Worm (Caenorhabditis elegans) whole organism, young adult: ENCODE results near the gene xbp-1.

Experiments used
- B0019.2 ChIP-seq: fragments of 200-800 bp; sonication (Bioruptor generic); conservative IDR thresholded peaks from 2 replicates; pipeline ENCODE4 v1.3.6; 2022; ENCODE audit warnings: missing genetic modification reagents, missing genetic modification characterization, missing compliant biosample characterization
- B0035.1 ChIP-seq: sonication (generic microtip); optimal IDR thresholded peaks from 2 replicates; lab custom pipeline; 2016; ENCODE audit warnings: missing genetic modification characterization, mild to moderate bottlenecking, missing compliant biosample characterization, missing genotype, missing genetic modification reagents
- B0261.1 ChIP-seq: sonication (generic microtip); optimal IDR thresholded peaks from 2 replicates; lab custom pipeline; 2016; ENCODE audit warnings: mild to moderate bottlenecking, missing genetic modification characterization, moderate library complexity, missing compliant biosample characterization
- F22D6.2 ChIP-seq: sonication (generic microtip); optimal IDR thresholded peaks from 2 replicates; lab custom pipeline; 2016; ENCODE audit warnings: mild to moderate bottlenecking, missing genetic modification characterization, missing compliant biosample characterization
- F52B5.7 ChIP-seq: sonication (generic microtip); optimal IDR thresholded peaks from 2 replicates; lab custom pipeline; 2016; ENCODE audit warnings: mild to moderate bottlenecking, missing genetic modification characterization, missing compliant biosample characterization
- Y95B8A.8 ChIP-seq: fragments of 200-800 bp; sonication (Bioruptor generic); IDR thresholded peaks from 2 replicates; pipeline ENCODE4 v1.3.6; 2022; ENCODE audit warnings: missing genetic modification reagents, missing genetic modification characterization, missing compliant biosample characterization
- aptf-2 ChIP-seq: fragments of 200-800 bp; sonication (Bioruptor generic); conservative IDR thresholded peaks from 2 replicates; pipeline ENCODE4 v1.3.6; 2022; ENCODE audit warnings: missing genetic modification reagents, missing genetic modification characterization, missing compliant biosample characterization
- cebp-1 ChIP-seq, 2 experiments: fragments of 200-800 bp in 1 of 2; sonication (Bioruptor generic) in 1 of 2; sonication (generic microtip) in 1 of 2; IDR thresholded peaks in 1 of 2; optimal IDR thresholded peaks in 1 of 2; 2 replicates each; pipeline versions ENCODE4 v1.3.6 to Lab custom; 2017 to 2022; ENCODE audit warnings: missing compliant biosample characterization in 2 of 2, missing genetic modification characterization in 2 of 2, mild to moderate bottlenecking in 1 of 2, missing genetic modification reagents in 1 of 2, moderate library complexity in 1 of 2
- ceh-58 ChIP-seq: fragments of 200-800 bp; sonication (Bioruptor generic); IDR thresholded peaks from 2 replicates; pipeline ENCODE4 v1.3.6; 2022; ENCODE audit warnings: missing genetic modification characterization, missing compliant biosample characterization
- chd-7 ChIP-seq: sonication (generic microtip); optimal IDR thresholded peaks from 2 replicates; lab custom pipeline; 2016; ENCODE audit warnings: mild to moderate bottlenecking, missing genetic modification characterization, moderate library complexity, missing compliant biosample characterization
- dox-1 ChIP-seq: fragments of 200-800 bp; sonication (Bioruptor generic); IDR thresholded peaks from 2 replicates; pipeline ENCODE4 v1.3.6; 2022; ENCODE audit warnings: missing genetic modification reagents, missing genetic modification characterization, missing compliant biosample characterization
- dpff-1 ChIP-seq: sonication (generic microtip); optimal IDR thresholded peaks from 2 replicates; lab custom pipeline; 2017; ENCODE audit warnings: mild to moderate bottlenecking, missing genetic modification characterization, missing compliant biosample characterization
- egl-44 ChIP-seq: fragments of 200-800 bp; sonication (Bioruptor generic); IDR thresholded peaks from 2 replicates; pipeline ENCODE4 v1.3.6; 2022; ENCODE audit warnings: missing genetic modification reagents, missing genetic modification characterization, missing compliant biosample characterization
- egrh-3 ChIP-seq: fragments of 200-800 bp; sonication (Bioruptor generic); IDR thresholded peaks from 2 replicates; pipeline ENCODE4 v1.3.6; 2022; ENCODE audit warnings: missing genetic modification reagents, missing genetic modification characterization, missing compliant biosample characterization
- ekl-4 ChIP-seq: fragments of 200-800 bp; sonication (Bioruptor generic); IDR thresholded peaks from 2 replicates; pipeline ENCODE4 v1.3.6; 2022; ENCODE audit warnings: missing genetic modification reagents, missing genetic modification characterization, missing compliant biosample characterization
- him-1 ChIP-seq: sonication (generic microtip); optimal IDR thresholded peaks from 2 replicates; lab custom pipeline; 2016; ENCODE audit warnings: missing genotype, missing genetic modification reagents, missing genetic modification characterization, missing compliant biosample characterization
- hlh-12 ChIP-seq: sonication (generic microtip); optimal IDR thresholded peaks from 2 replicates; lab custom pipeline; 2016; ENCODE audit warnings: missing genetic modification characterization, missing compliant biosample characterization
- hsf-1 ChIP-seq: fragments of 200-800 bp; sonication (Bioruptor generic); IDR thresholded peaks from 2 replicates; pipeline ENCODE4 v1.3.6; 2022; ENCODE audit warnings: missing genetic modification reagents, missing genetic modification characterization, missing compliant biosample characterization
- let-607 ChIP-seq, 2 experiments: fragments of 200-800 bp in 1 of 2; sonication (Bioruptor generic) in 1 of 2; sonication (generic microtip) in 1 of 2; optimal IDR thresholded peaks; 2 replicates each; lab custom pipeline; 2016 to 2018; ENCODE audit warnings: mild to moderate bottlenecking in 2 of 2, missing compliant biosample characterization in 2 of 2, missing genetic modification characterization in 2 of 2, moderate library complexity in 2 of 2, missing genotype in 1 of 2
- lin-40 ChIP-seq: sonication (generic microtip); optimal IDR thresholded peaks from 2 replicates; lab custom pipeline; 2016; ENCODE audit warnings: missing genetic modification characterization, mild to moderate bottlenecking, missing compliant biosample characterization, missing genotype, missing genetic modification reagents
- madf-3 ChIP-seq: fragments of 200-800 bp; sonication (Bioruptor generic); IDR thresholded peaks from 2 replicates; pipeline ENCODE4 v1.3.6; 2022; ENCODE audit warnings: missing genetic modification reagents, missing genetic modification characterization, missing compliant biosample characterization
- madf-6 ChIP-seq: fragments of 200-800 bp; sonication (Bioruptor generic); IDR thresholded peaks from 2 replicates; pipeline ENCODE4 v1.3.6; 2022; ENCODE audit warnings: missing genetic modification reagents, missing genetic modification characterization, missing compliant biosample characterization
- mel-28 ChIP-seq: sonication (generic microtip); optimal IDR thresholded peaks from 2 replicates; lab custom pipeline; 2016; ENCODE audit warnings: borderline replicate concordance, mild to moderate bottlenecking, missing genetic modification characterization, missing compliant biosample characterization
- nhr-120 ChIP-seq: fragments of 200-800 bp; sonication (Bioruptor generic); IDR thresholded peaks from 2 replicates; pipeline ENCODE4 v1.3.6; 2022; ENCODE audit warnings: missing genetic modification characterization, missing compliant biosample characterization
- nhr-27 ChIP-seq: fragments of 200-800 bp; sonication (Bioruptor generic); optimal IDR thresholded peaks from 2 replicates; lab custom pipeline; 2018; ENCODE audit warnings: mild to moderate bottlenecking, missing genetic modification characterization, moderate library complexity, missing compliant biosample characterization
- nhr-80 ChIP-seq: sonication (generic microtip); optimal IDR thresholded peaks from 2 replicates; lab custom pipeline; 2016; ENCODE audit warnings: missing genetic modification characterization, missing compliant biosample characterization
- pbrm-1 ChIP-seq: fragments of 200-800 bp; sonication (Bioruptor generic); IDR thresholded peaks from 2 replicates; pipeline ENCODE4 v1.3.6; 2022; ENCODE audit warnings: missing genetic modification reagents, missing genetic modification characterization, missing compliant biosample characterization
- snpc-4 ChIP-seq, 5 experiments: fragments of 150-350 bp in 1 of 5; sonication (generic microtip) in 4 of 5; optimal IDR thresholded peaks; 2 replicates each; lab custom pipeline; 2014 to 2018; ENCODE audit warnings: missing genetic modification characterization in 5 of 5, missing biosample characterization in 3 of 5, antibody characterized with exemption in 2 of 5, mild to moderate bottlenecking in 2 of 5, missing compliant biosample characterization in 2 of 5, missing genotype in 2 of 5, moderate library complexity in 2 of 5, missing genetic modification reagents in 1 of 5
- tlf-1 ChIP-seq: fragments of 200-800 bp; sonication (Bioruptor generic); optimal IDR thresholded peaks from 2 replicates; lab custom pipeline; 2018; ENCODE audit warnings: mild to moderate bottlenecking, missing genetic modification characterization, missing compliant biosample characterization
- unc-62 ChIP-seq: fragments of 150-350 bp; optimal IDR thresholded peaks from 2 replicates; lab custom pipeline; 2014; ENCODE audit warnings: missing biosample characterization, missing genetic modification reagents, missing genetic modification characterization
- xnd-1 ChIP-seq: sonication (generic microtip); optimal IDR thresholded peaks from 2 replicates; lab custom pipeline; 2016; ENCODE audit warnings: missing genotype, missing genetic modification reagents, missing genetic modification characterization, missing compliant biosample characterization
- zfh-2 ChIP-seq: fragments of 200-800 bp; sonication (Bioruptor generic); conservative IDR thresholded peaks from 2 replicates; pipeline ENCODE4 v1.3.6; 2022; ENCODE audit warnings: missing genetic modification reagents, missing genetic modification characterization, missing compliant biosample characterization
- zim-3 ChIP-seq: sonication (generic microtip); optimal IDR thresholded peaks from 2 replicates; lab custom pipeline; 2017; ENCODE audit warnings: mild to moderate bottlenecking, missing genetic modification characterization, moderate library complexity, missing compliant biosample characterization
- ztf-26 ChIP-seq: sonication (generic microtip); optimal IDR thresholded peaks from 2 replicates; lab custom pipeline; 2017; ENCODE audit warnings: missing genetic modification characterization, missing compliant biosample characterization
- ztf-6 ChIP-seq: fragments of 200-800 bp; sonication (Bioruptor generic); IDR thresholded peaks from 2 replicates; pipeline ENCODE4 v1.3.6; 2022; ENCODE audit warnings: missing genetic modification reagents, missing genetic modification characterization, missing compliant biosample characterization

Gene xbp-1

ce11 chrIII:4237660-4238059 is 44.1 kb downstream of the xbp-1 start (continued):
- peak; percentile 72; the same call in 1 of the 2 replicates for TF ChIP-seq egl-44 (GFP tag; lab: Robert Waterston, UW)
- TF ChIP-seq snpc-4 (GFP tag; optimal IDR thresholded peaks at IDR 0.05; lab: Kevin White, UChicago), result no peak
- TF ChIP-seq snpc-4 (tag; optimal IDR thresholded peaks at IDR 0.05; lab: Kevin White, UChicago), result peak; percentile 28 to 66 (median 50)
- TF ChIP-seq ztf-6, result no peak
- peak; percentile 56 for TF ChIP-seq tlf-1 (GFP tag; lab: Kevin White, UChicago)

- TF ChIP-seq unc-62, result no peak
- peak; percentile 78 for TF ChIP-seq nhr-80 (tag; lab: Kevin White, UChicago)
- no peak for TF ChIP-seq ceh-58 (GFP tag; lab: Robert Waterston, UW)
- no peak for TF ChIP-seq snpc-4 (GFP tag; optimal IDR thresholded peaks at IDR 0.05; lab: Kevin White, UChicago)
- TF ChIP-seq snpc-4 (tag; optimal IDR thresholded peaks at IDR 0.05; lab: Kevin White, UChicago), result no peak
- no peak for TF ChIP-seq B0261.1 (tag; lab: Kevin White, UChicago)
- no peak for TF ChIP-seq dox-1 (GFP tag; lab: Robert Waterston, UW)
- TF ChIP-seq madf-6, result no peak
- no peak for TF ChIP-seq F52B5.7 (tag; lab: Kevin White, UChicago)
- no peak for TF ChIP-seq ekl-4 (GFP tag; lab: Robert Waterston, UW)
- TF ChIP-seq zfh-2 (GFP tag; lab: Robert Waterston, UW), result no peak
- no peak for TF ChIP-seq Y95B8A.8 (GFP tag; lab: Robert Waterston, UW)
- no peak for TF ChIP-seq cebp-1 (GFP tag; IDR thresholded peaks at IDR 0.05; lab: Robert Waterston, UW)
- TF ChIP-seq cebp-1 (tag; optimal IDR thresholded peaks at IDR 0.05; lab: Kevin White, UChicago), result peak; percentile 18
- TF ChIP-seq nhr-27, result no peak
Observed at ce11 chrIII:4240126-4240525, 46.5 kb downstream of the xbp-1 start.

- TF ChIP-seq dpff-1 (tag; lab: Kevin White, UChicago) (no peak), mel-28 (tag; lab: Kevin White, UChicago) (no peak), egl-44 (GFP tag; lab: Robert Waterston, UW) (no peak), pbrm-1 (GFP tag; lab: Robert Waterston, UW) (no peak), F22D6.2 (tag; lab: Kevin White, UChicago) (no peak), B0019.2 (no peak), nhr-120 (no peak), unc-62 (no peak), lin-40 (tag; lab: Kevin White, UChicago) (no peak), let-607 (tag; optimal IDR thresholded peaks at IDR 0.05; lab: Kevin White, UChicago) (no peak), ztf-26 (tag; lab: Kevin White, UChicago) (no peak), hsf-1 (GFP tag; lab: Robert Waterston, UW) (no peak), ekl-4 (GFP tag; lab: Robert Waterston, UW) (no peak), xnd-1 (tag; lab: Kevin White, UChicago) (no peak), aptf-2 (GFP tag; lab: Robert Waterston, UW) (no peak), madf-3 (GFP tag; lab: Robert Waterston, UW) (no peak), zim-3 (tag; lab: Kevin White, UChicago) (no peak), chd-7 (tag; lab: Kevin White, UChicago) (no peak)
Observed at ce11 chrIII:4241181-4241580, 47.6 kb downstream of the xbp-1 start.

ce11 chrIII:4242225-4242862 is 48.7 kb downstream of the xbp-1 start, which contains the start of gene F43C1.7:
F43C1.7 (minus strand) TSS chrIII:4242575.
- TF ChIP-seq B0035.1 (tag; lab: Kevin White, UChicago) (no peak), egrh-3 (GFP tag; lab: Robert Waterston, UW) (no peak), hlh-12 (no peak), him-1 (tag; lab: Kevin White, UChicago) (peak; percentile 76), cebp-1 (GFP tag; IDR thresholded peaks at IDR 0.05; lab: Robert Waterston, UW) (peak; percentile 72; the same call in 1 of the 2 replicates), cebp-1 (tag; optimal IDR thresholded peaks at IDR 0.05; lab: Kevin White, UChicago) (peak; percentile 94)
